Worm (Caenorhabditis elegans) whole organism, L2 larva: ENCODE results near the gene F56D6.19.

ENCODE experiments used
- aly-2 ChIP-seq: fragments of 150-350 bp; optimal IDR thresholded peaks from 2 replicates; lab custom pipeline; 2014; ENCODE audit warnings: missing biosample characterization, missing genetic modification characterization
- ceh-82 ChIP-seq: fragments of 150-350 bp; optimal IDR thresholded peaks from 2 replicates; lab custom pipeline; 2014; ENCODE audit warnings: missing biosample characterization, missing genetic modification characterization
- lin-13 ChIP-seq: fragments of 150-350 bp; optimal IDR thresholded peaks from 2 replicates; lab custom pipeline; 2014; ENCODE audit warnings: missing biosample characterization, missing genetic modification reagents, missing genetic modification characterization
- mdl-1 ChIP-seq, 2 experiments: fragments of 150-350 bp in 1 of 2; sonication (generic microtip) in 1 of 2; optimal IDR thresholded peaks; 2 replicates each; lab custom pipeline; 2017; ENCODE audit warnings: missing biosample characterization in 2 of 2, missing genetic modification characterization in 2 of 2
- nhr-23 ChIP-seq: fragments of 150-350 bp; optimal IDR thresholded peaks from 2 replicates; lab custom pipeline; 2014; ENCODE audit warnings: missing biosample characterization, missing genetic modification reagents, missing genetic modification characterization
- unc-39 ChIP-seq: fragments of 150-350 bp; optimal IDR thresholded peaks from 2 replicates; lab custom pipeline; 2014; ENCODE audit warnings: missing biosample characterization, missing genetic modification characterization

- TF ChIP-seq ceh-82 (tag; lab: Kevin White, UChicago): no peak
- TF ChIP-seq mdl-1 (tag; optimal IDR thresholded peaks at IDR 0.05; lab: Kevin White, UChicago): no peak
- TF ChIP-seq unc-39 (tag; lab: Kevin White, UChicago): no peak
- TF ChIP-seq nhr-23: no peak
- no peak for TF ChIP-seq lin-13
- TF ChIP-seq aly-2 (tag; lab: Kevin White, UChicago): no peak
Measured at ce11 chrIV:3915296-3915695, 734 bp downstream of the F56D6.19 start, which contains the start of gene srz-20.
